Fruit fly (Drosophila melanogaster) whole organism, embryonic: Measurements from ENCODE around the gene Yip1d1.

Experiments used
- Aef1 ChIP-seq: fragments of 200-800 bp; sonication (Bioruptor generic); IDR thresholded peaks from 3 replicates; pipeline ENCODE4 v1.3.6; 2022; ENCODE audit warnings: missing biosample characterization, missing genetic modification characterization
- CG10543 ChIP-seq: fragments of 200-800 bp; sonication (Bioruptor generic); optimal IDR thresholded peaks from 3 replicates; lab custom pipeline; 2017; ENCODE audit warnings: missing biosample characterization, mild to moderate bottlenecking, missing genetic modification characterization, moderate library complexity
- CG10654 ChIP-seq: fragments of 200-800 bp; sonication (Bioruptor generic); optimal IDR thresholded peaks from 2 replicates; lab custom pipeline; 2016; ENCODE audit warnings: missing biosample characterization, missing genetic modification characterization
- CG11504 ChIP-seq: fragments of 200-800 bp; sonication (Bioruptor generic); optimal IDR thresholded peaks from 3 replicates; lab custom pipeline; 2019; ENCODE audit warnings: missing biosample characterization, mild to moderate bottlenecking, missing genetic modification characterization, moderate library complexity
- CG12155 ChIP-seq: fragments of 200-800 bp; sonication (Bioruptor generic); optimal IDR thresholded peaks from 3 replicates; lab custom pipeline; 2016; ENCODE audit warnings: missing biosample characterization, missing genetic modification characterization
- CG12391 ChIP-seq: fragments of 200-800 bp; sonication (Bioruptor generic); optimal IDR thresholded peaks from 3 replicates; lab custom pipeline; 2018; ENCODE audit warnings: missing biosample characterization, mild to moderate bottlenecking, missing genetic modification characterization, moderate library complexity
- CG13123 ChIP-seq: fragments of 200-800 bp; sonication (Bioruptor generic); optimal IDR thresholded peaks from 2 replicates; lab custom pipeline; 2016; ENCODE audit warnings: missing biosample characterization, missing genetic modification characterization
- CG13287 ChIP-seq: fragments of 200-800 bp; sonication (Bioruptor generic); IDR thresholded peaks from 2 replicates; pipeline ENCODE4 v1.3.6; 2022; ENCODE audit warnings: missing biosample characterization, missing genetic modification characterization; ENCODE audit not compliant: partially characterized antibody
- CG13624 ChIP-seq: fragments of 200-800 bp; sonication (Bioruptor generic); optimal IDR thresholded peaks from 2 replicates; lab custom pipeline; 2016; ENCODE audit warnings: missing biosample characterization, missing genetic modification characterization
- CG1647 ChIP-seq: fragments of 200-800 bp; sonication (Bioruptor generic); optimal IDR thresholded peaks from 3 replicates; lab custom pipeline; 2016; ENCODE audit warnings: missing biosample characterization, missing genetic modification characterization
- CG16815 ChIP-seq: fragments of 200-800 bp; sonication (Bioruptor generic); optimal IDR thresholded peaks from 3 replicates; lab custom pipeline; 2017; ENCODE audit warnings: missing biosample characterization, mild to moderate bottlenecking, missing genetic modification characterization
- CG18619 ChIP-seq: fragments of 200-800 bp; sonication (Bioruptor generic); optimal IDR thresholded peaks from 3 replicates; lab custom pipeline; 2017; ENCODE audit warnings: missing biosample characterization, mild to moderate bottlenecking, missing genetic modification characterization
- CG32532 ChIP-seq: fragments of 200-800 bp; sonication (Bioruptor generic); IDR thresholded peaks from 2 replicates; pipeline ENCODE4 v1.3.6; 2022; ENCODE audit warnings: missing biosample characterization, missing genetic modification characterization
- CG32767 ChIP-seq: fragments of 200-800 bp; sonication (Bioruptor generic); IDR thresholded peaks from 2 replicates; pipeline ENCODE4 v1.3.6; 2022; ENCODE audit warnings: missing biosample characterization, missing genetic modification characterization
- CG3726 ChIP-seq: fragments of 200-800 bp; sonication (Bioruptor generic); IDR thresholded peaks from 3 replicates; pipeline ENCODE4, ENCODE4 v1.3.6; 2022; ENCODE audit warnings: missing biosample characterization, missing genetic modification characterization
- CG4820 ChIP-seq: fragments of 200-800 bp; sonication (Bioruptor generic); optimal IDR thresholded peaks from 3 replicates; lab custom pipeline; 2016; ENCODE audit warnings: missing biosample characterization, missing genetic modification characterization
- CG5245 ChIP-seq: fragments of 200-800 bp; sonication (Bioruptor generic); optimal IDR thresholded peaks from 3 replicates; lab custom pipeline; 2016; ENCODE audit warnings: missing biosample characterization, missing genetic modification characterization
- CG6683 ChIP-seq: fragments of 200-800 bp; sonication (Bioruptor generic); optimal IDR thresholded peaks from 2 replicates; lab custom pipeline; 2017; ENCODE audit warnings: missing biosample characterization, mild to moderate bottlenecking, missing genetic modification characterization, missing genetic modification reagents
- CG6854 ChIP-seq: fragments of 200-800 bp; sonication (Bioruptor generic); optimal IDR thresholded peaks from 3 replicates; lab custom pipeline; 2017; ENCODE audit warnings: missing biosample characterization, mild to moderate bottlenecking, missing genetic modification characterization
- CG7786 ChIP-seq: fragments of 200-800 bp; sonication (Bioruptor generic); optimal IDR thresholded peaks from 2 replicates; lab custom pipeline; 2016; ENCODE audit warnings: missing biosample characterization, missing genetic modification characterization
- CG8765 ChIP-seq: fragments of 200-800 bp; sonication (Bioruptor generic); IDR thresholded peaks from 2 replicates; pipeline ENCODE4 v1.3.6; 2022; ENCODE audit warnings: missing biosample characterization, missing genetic modification characterization
- Deaf1 ChIP-seq: fragments of 200-800 bp; optimal IDR thresholded peaks from 3 replicates; lab custom pipeline; 2019; ENCODE audit warnings: missing biosample characterization, mild to moderate bottlenecking, missing genetic modification characterization, moderate library complexity
- Gug ChIP-seq: fragments of 200-800 bp; sonication (Bioruptor generic); IDR thresholded peaks from 4 replicates; pipeline ENCODE4 v1.3.6; 2022; ENCODE audit warnings: missing biosample characterization, missing genetic modification characterization
- HHEX ChIP-seq: fragments of 200-800 bp; sonication (Bioruptor generic); optimal IDR thresholded peaks from 3 replicates; lab custom pipeline; 2017; ENCODE audit warnings: missing biosample characterization, mild to moderate bottlenecking, missing genetic modification characterization, missing genetic modification reagents
- HLH4C ChIP-seq: fragments of 200-800 bp; sonication (Bioruptor generic); IDR thresholded peaks from 3 replicates; pipeline ENCODE4 v1.3.6; 2022; ENCODE audit warnings: missing biosample characterization, missing genetic modification characterization; ENCODE audit not compliant: partially characterized antibody
- Hand ChIP-seq: fragments of 200-800 bp; sonication (Bioruptor generic); optimal IDR thresholded peaks from 2 replicates; lab custom pipeline; 2017; ENCODE audit warnings: mild to moderate bottlenecking, missing biosample characterization, missing genetic modification reagents, missing genetic modification characterization
- Hey ChIP-seq: fragments of 200-800 bp; sonication (Bioruptor generic); optimal IDR thresholded peaks from 3 replicates; lab custom pipeline; 2018; ENCODE audit warnings: missing biosample characterization, mild to moderate bottlenecking, missing genetic modification characterization
- HmgD ChIP-seq: fragments of 200-800 bp; sonication (Bioruptor generic); optimal IDR thresholded peaks from 3 replicates; lab custom pipeline; 2016; ENCODE audit warnings: missing biosample characterization, missing genetic modification characterization
- Lim3 ChIP-seq: fragments of 200-800 bp; sonication (Bioruptor generic); IDR thresholded peaks from 2 replicates; pipeline ENCODE4 v1.3.6; 2022; ENCODE audit warnings: missing biosample characterization, missing genetic modification characterization
- MTF-1 ChIP-seq: fragments of 200-800 bp; sonication (Bioruptor generic); optimal IDR thresholded peaks from 2 replicates; lab custom pipeline; 2018; ENCODE audit warnings: missing biosample characterization, mild to moderate bottlenecking, missing genetic modification characterization, borderline replicate concordance
- Neu2 ChIP-seq: fragments of 200-800 bp; sonication (Bioruptor generic); optimal IDR thresholded peaks from 3 replicates; lab custom pipeline; 2016; ENCODE audit warnings: missing biosample characterization, missing genetic modification characterization, borderline replicate concordance
- Rfx ChIP-seq: fragments of 200-800 bp; sonication (Bioruptor generic); IDR thresholded peaks from 2 replicates; pipeline ENCODE4 v1.3.6; 2022; ENCODE audit warnings: missing biosample characterization, missing genetic modification characterization
- Rx ChIP-seq: fragments of 200-800 bp; sonication (Bioruptor generic); IDR thresholded peaks from 2 replicates; pipeline ENCODE4 v1.3.6; 2022; ENCODE audit warnings: missing biosample characterization, missing genetic modification characterization
- Ssrp ChIP-seq: fragments of 200-800 bp; sonication (Bioruptor generic); optimal IDR thresholded peaks from 2 replicates; lab custom pipeline; 2018; ENCODE audit warnings: missing biosample characterization, mild to moderate bottlenecking, missing genetic modification characterization, moderate library complexity
- Trl ChIP-seq, 3 experiments: fragments of >200 bp in 2 of 3; fragments of 200-800 bp in 1 of 3; sonication (Bioruptor generic) in 1 of 3; optimal IDR thresholded peaks; 2 replicates in 1 of 3; 3 replicates in 2 of 3; lab custom pipeline; 2016 to 2017; ENCODE audit warnings: missing biosample characterization in 1 of 3, missing genetic modification characterization in 1 of 3
- aop ChIP-seq: fragments of 200-800 bp; sonication (Bioruptor generic); IDR thresholded peaks from 2 replicates; pipeline ENCODE4 v1.3.6; 2022; ENCODE audit warnings: missing biosample characterization, missing genetic modification characterization
- az2 ChIP-seq: fragments of 200-800 bp; sonication (Bioruptor generic); optimal IDR thresholded peaks from 3 replicates; lab custom pipeline; 2016; ENCODE audit warnings: missing biosample characterization, missing genetic modification characterization
- chinmo ChIP-seq: fragments of 200-800 bp; sonication (Bioruptor generic); IDR thresholded peaks from 4 replicates; pipeline ENCODE4 v1.3.6; 2022; ENCODE audit warnings: missing biosample characterization, missing genetic modification characterization; ENCODE audit not compliant: partially characterized antibody
- dan ChIP-seq: fragments of 200-800 bp; sonication (Bioruptor generic); IDR thresholded peaks from 2 replicates; pipeline ENCODE4 v1.3.6; 2022; ENCODE audit warnings: missing biosample characterization, missing genetic modification characterization
- disco-r ChIP-seq: fragments of 200-800 bp; sonication (Bioruptor generic); optimal IDR thresholded peaks from 2 replicates; lab custom pipeline; 2016; ENCODE audit warnings: missing biosample characterization, missing genetic modification characterization
- ems ChIP-seq: fragments of 200-800 bp; sonication (Bioruptor generic); optimal IDR thresholded peaks from 3 replicates; lab custom pipeline; 2016; ENCODE audit warnings: missing biosample characterization, missing genetic modification characterization
- exex ChIP-seq: fragments of 200-800 bp; sonication (Bioruptor generic); optimal IDR thresholded peaks from 4 replicates; lab custom pipeline; 2018; ENCODE audit warnings: missing biosample characterization, mild to moderate bottlenecking, missing genetic modification characterization, moderate library complexity
- fd3F ChIP-seq: fragments of 200-800 bp; sonication (Bioruptor generic); optimal IDR thresholded peaks from 2 replicates; lab custom pipeline; 2018; ENCODE audit warnings: missing biosample characterization, mild to moderate bottlenecking, missing genetic modification characterization, moderate library complexity
- gro ChIP-seq: fragments of 200-800 bp; sonication (Bioruptor generic); optimal IDR thresholded peaks from 2 replicates; lab custom pipeline; 2016; ENCODE audit warnings: missing biosample characterization, missing genetic modification characterization
- gt ChIP-seq: fragments of 200-800 bp; sonication (Bioruptor generic); IDR thresholded peaks from 2 replicates; pipeline ENCODE4 v1.3.6; 2022; ENCODE audit warnings: missing biosample characterization, missing genetic modification characterization
- lilli ChIP-seq: fragments of 200-800 bp; sonication (Bioruptor generic); optimal IDR thresholded peaks from 3 replicates; lab custom pipeline; 2016; ENCODE audit warnings: missing biosample characterization, missing genetic modification characterization
- maf-S ChIP-seq: fragments of 200-800 bp; sonication (Bioruptor generic); optimal IDR thresholded peaks from 2 replicates; lab custom pipeline; 2016; ENCODE audit warnings: missing biosample characterization, missing genetic modification characterization
- pb ChIP-seq: fragments of 200-800 bp; sonication (Bioruptor generic); optimal IDR thresholded peaks from 3 replicates; lab custom pipeline; 2016; ENCODE audit warnings: missing biosample characterization, missing genetic modification characterization
- tll ChIP-seq, 2 experiments: fragments of 200-800 bp in 1 of 2; fragments of >200 bp in 1 of 2; sonication (Bioruptor generic) in 1 of 2; optimal IDR thresholded peaks; 2 replicates each; lab custom pipeline; 2017 to 2019; ENCODE audit warnings: missing biosample characterization in 2 of 2, missing genetic modification characterization in 2 of 2, mild to moderate bottlenecking in 1 of 2, moderate library complexity in 1 of 2
- tx ChIP-seq: fragments of 200-800 bp; sonication (Bioruptor generic); optimal IDR thresholded peaks from 2 replicates; lab custom pipeline; 2016; ENCODE audit warnings: missing biosample characterization, missing genetic modification characterization
- yki ChIP-seq: fragments of >200 bp; optimal IDR thresholded peaks from 3 replicates; lab custom pipeline; 2018

The Yip1d1 gene

dm6 chr2L:13000393-13001001 lies at the start of gene Yip1d1 (continued):
- TF ChIP-seq MTF-1 (GFP tag; lab: Kevin White, UChicago): no peak
- TF ChIP-seq ems: no peak
- TF ChIP-seq CG5245: no peak
- TF ChIP-seq Neu2 (GFP tag; lab: Kevin White, UChicago): no peak
- no peak for TF ChIP-seq Ssrp (tag; lab: Kevin White, UChicago)
- no peak for TF ChIP-seq CG3726
- no peak for TF ChIP-seq CG13624 (GFP tag; lab: Kevin White, UChicago)
- TF ChIP-seq Rfx: no peak
- no peak for TF ChIP-seq Lim3
- no peak for TF ChIP-seq tx (GFP tag; lab: Kevin White, UChicago)
- no peak for TF ChIP-seq CG13123 (GFP tag; lab: Kevin White, UChicago)
- no peak for TF ChIP-seq CG10654 (GFP tag; lab: Kevin White, UChicago)
- no peak for TF ChIP-seq Hey
- no peak for TF ChIP-seq HmgD (GFP tag; lab: Kevin White, UChicago)
- no peak for TF ChIP-seq CG12391
- no peak for TF ChIP-seq CG8765 (GFP tag; lab: Robert Waterston, UW)
- no peak for TF ChIP-seq CG32767 (GFP tag; lab: Robert Waterston, UW)
- no peak for TF ChIP-seq lilli
- no peak for TF ChIP-seq az2 (GFP tag; lab: Kevin White, UChicago)
- TF ChIP-seq Aef1 (GFP tag; lab: Robert Waterston, UW): no peak
- TF ChIP-seq CG10543: no peak
- peak; percentile 98 for TF ChIP-seq CG13287 (GFP tag; lab: Robert Waterston, UW)
- TF ChIP-seq CG7786 (GFP tag; lab: Kevin White, UChicago): no peak
- TF ChIP-seq maf-S (GFP tag; lab: Kevin White, UChicago): no peak
- no peak for TF ChIP-seq dan (GFP tag; lab: Robert Waterston, UW)
- no peak for TF ChIP-seq yki
- TF ChIP-seq CG4820 (GFP tag; lab: Kevin White, UChicago): no peak
- TF ChIP-seq Rx (GFP tag; lab: Robert Waterston, UW): no peak
- peak; percentile 98 for TF ChIP-seq chinmo
- peak; percentile 98 for TF ChIP-seq HLH4C (GFP tag; lab: Robert Waterston, UW)
- TF ChIP-seq Deaf1 (tag; lab: Kevin White, UChicago): no peak
- TF ChIP-seq HHEX: no peak
- no peak for TF ChIP-seq CG18619
- peak; percentile 43 for TF ChIP-seq gro (GFP tag; lab: Kevin White, UChicago)
- TF ChIP-seq CG6683 (GFP tag; lab: Kevin White, UChicago): no peak
- no peak for TF ChIP-seq CG16815
- no peak for TF ChIP-seq CG11504 (tag; lab: Kevin White, UChicago)
- no peak for TF ChIP-seq Gug (GFP tag; lab: Robert Waterston, UW)
- no peak for TF ChIP-seq Trl (optimal IDR thresholded peaks at IDR 0.05; lab: Kevin White, UChicago)
- TF ChIP-seq Trl (GFP tag; optimal IDR thresholded peaks at IDR 0.05; lab: Kevin White, UChicago): no peak
- TF ChIP-seq tll (GFP tag; optimal IDR thresholded peaks at IDR 0.05; lab: Kevin White, UChicago): no peak
- TF ChIP-seq aop: no peak
- TF ChIP-seq exex (tag; lab: Kevin White, UChicago): no peak
- no peak for TF ChIP-seq CG32532 (GFP tag; lab: Robert Waterston, UW)
- TF ChIP-seq Hand (GFP tag; lab: Kevin White, UChicago): no peak
- TF ChIP-seq CG6854 (GFP tag; lab: Kevin White, UChicago): no peak
- no peak for TF ChIP-seq disco-r (GFP tag; lab: Kevin White, UChicago)
- TF ChIP-seq CG12155 (GFP tag; lab: Kevin White, UChicago): no peak
- no peak for TF ChIP-seq fd3F (GFP tag; lab: Kevin White, UChicago)
- no peak for TF ChIP-seq pb (GFP tag; lab: Kevin White, UChicago)
- TF ChIP-seq gt (GFP tag; lab: Robert Waterston, UW): no peak
- no peak for TF ChIP-seq CG1647
